Worm (Caenorhabditis elegans) whole organism, early embryonic: Measurements from ENCODE around the gene Y17G7B.12.

ENCODE experiments used
- B0310.2 ChIP-seq: sonication (generic microtip); optimal IDR thresholded peaks from 2 replicates; lab custom pipeline; 2016; ENCODE audit warnings: mild to moderate bottlenecking, missing genetic modification characterization, missing compliant biosample characterization
- F13C5.2 ChIP-seq: sonication (generic microtip); optimal IDR thresholded peaks from 2 replicates; lab custom pipeline; 2017; ENCODE audit warnings: mild to moderate bottlenecking, missing genetic modification characterization, inconsistent platforms, missing compliant biosample characterization
- aly-1 ChIP-seq: sonication (generic microtip); optimal IDR thresholded peaks from 2 replicates; lab custom pipeline; 2016; ENCODE audit warnings: missing genetic modification characterization, missing compliant biosample characterization
- ama-1 ChIP-seq: fragments of 150-350 bp; optimal IDR thresholded peaks from 2 replicates; lab custom pipeline; 2014
- ceh-13 ChIP-seq: fragments of 200-800 bp; sonication (Bioruptor generic); optimal IDR thresholded peaks from 2 replicates; lab custom pipeline; 2018; ENCODE audit warnings: mild to moderate bottlenecking, missing genetic modification characterization, missing compliant biosample characterization
- ceh-36 ChIP-seq: sonication (generic microtip); optimal IDR thresholded peaks from 2 replicates; lab custom pipeline; 2016; ENCODE audit warnings: missing genetic modification characterization, inconsistent platforms, missing compliant biosample characterization
- ets-7 ChIP-seq: sonication (generic microtip); optimal IDR thresholded peaks from 2 replicates; lab custom pipeline; 2016; ENCODE audit warnings: missing genotype, missing genetic modification characterization, missing compliant biosample characterization
- flt-1 ChIP-seq: fragments of 200-800 bp; sonication (Bioruptor generic); IDR thresholded peaks from 2 replicates; pipeline ENCODE4 v1.3.6; 2022; ENCODE audit warnings: missing genetic modification characterization, missing compliant biosample characterization
- hmbx-1 ChIP-seq: sonication (generic microtip); optimal IDR thresholded peaks from 2 replicates; lab custom pipeline; 2016; ENCODE audit warnings: mild to moderate bottlenecking, missing genetic modification characterization, missing compliant biosample characterization
- hmg-4 ChIP-seq: fragments of 200-800 bp; sonication (Bioruptor generic); optimal IDR thresholded peaks from 2 replicates; lab custom pipeline; 2018; ENCODE audit warnings: mild to moderate bottlenecking, missing genetic modification characterization, missing compliant biosample characterization
- hnd-1 ChIP-seq: sonication (generic microtip); optimal IDR thresholded peaks from 2 replicates; lab custom pipeline; 2016; ENCODE audit warnings: missing genetic modification characterization, missing compliant biosample characterization
- pes-1 ChIP-seq: fragments of 200-800 bp; sonication (Bioruptor generic); IDR thresholded peaks from 2 replicates; pipeline ENCODE4 v1.3.6; 2022; ENCODE audit warnings: missing genetic modification reagents, missing genetic modification characterization, missing compliant biosample characterization
- scrt-1 ChIP-seq: fragments of 200-800 bp; sonication (Bioruptor generic); IDR thresholded peaks from 2 replicates; pipeline ENCODE4 v1.3.6; 2022; ENCODE audit warnings: missing genetic modification characterization, missing compliant biosample characterization
- sea-1 ChIP-seq: fragments of 200-800 bp; sonication (Bioruptor generic); conservative IDR thresholded peaks from 2 replicates; pipeline ENCODE4 v1.3.6; 2022; ENCODE audit warnings: missing genetic modification characterization, missing compliant biosample characterization
- tbx-11 ChIP-seq: fragments of 200-800 bp; sonication (Bioruptor generic); IDR thresholded peaks from 2 replicates; pipeline ENCODE4 v1.3.6; 2022; ENCODE audit warnings: missing genetic modification characterization, missing compliant biosample characterization
- tbx-37 ChIP-seq: fragments of 200-800 bp; sonication (Bioruptor generic); conservative IDR thresholded peaks from 2 replicates; pipeline ENCODE4 v1.3.6; 2022; ENCODE audit warnings: missing genetic modification reagents, missing genetic modification characterization, missing compliant biosample characterization
- tra-4 ChIP-seq: sonication (generic microtip); optimal IDR thresholded peaks from 2 replicates; lab custom pipeline; 2017; ENCODE audit warnings: missing genetic modification characterization, missing compliant biosample characterization

Y17G7B.12 gene

DNA sequence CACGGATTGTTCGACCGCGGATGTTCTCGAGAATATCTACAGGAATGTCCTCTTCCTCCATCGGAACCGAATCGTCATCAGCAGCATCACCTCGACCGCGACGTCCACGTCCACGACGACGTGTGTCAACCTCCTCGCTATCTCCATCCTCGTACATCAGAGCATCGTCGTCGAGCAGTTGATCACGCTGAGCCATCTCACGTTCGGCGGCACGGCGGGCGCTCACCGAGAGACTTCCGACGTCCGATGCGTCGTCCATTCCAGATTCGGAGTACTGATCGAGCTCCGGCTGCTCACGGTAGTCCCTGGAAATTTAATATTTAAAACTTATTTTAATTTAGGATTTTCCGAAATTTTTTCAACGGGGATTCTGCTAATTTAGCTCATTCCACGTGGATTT lies 17.7 kb upstream of the Y17G7B.12 start:
- TF ChIP-seq hmg-4 (GFP tag; lab: Kevin White, UChicago) (no peak), flt-1 (GFP tag; lab: Robert Waterston, UW) (no peak), tra-4 (no peak), hnd-1 (tag; lab: Kevin White, UChicago) (no peak), B0310.2 (tag; lab: Kevin White, UChicago) (no peak), tbx-37 (GFP tag; lab: Robert Waterston, UW) (no peak), sea-1 (GFP tag; lab: Robert Waterston, UW) (no peak), ama-1 (lab: Kevin White, UChicago) (no peak), ets-7 (tag; lab: Kevin White, UChicago) (no peak), pes-1 (GFP tag; lab: Robert Waterston, UW) (no peak), scrt-1 (GFP tag; lab: Robert Waterston, UW) (no peak), ceh-36 (tag; lab: Kevin White, UChicago) (no peak), tbx-11 (no peak), aly-1 (tag; lab: Kevin White, UChicago) (no peak), F13C5.2 (tag; lab: Kevin White, UChicago) (no peak), ceh-13 (GFP tag; lab: Kevin White, UChicago) (no peak)

DNA sequence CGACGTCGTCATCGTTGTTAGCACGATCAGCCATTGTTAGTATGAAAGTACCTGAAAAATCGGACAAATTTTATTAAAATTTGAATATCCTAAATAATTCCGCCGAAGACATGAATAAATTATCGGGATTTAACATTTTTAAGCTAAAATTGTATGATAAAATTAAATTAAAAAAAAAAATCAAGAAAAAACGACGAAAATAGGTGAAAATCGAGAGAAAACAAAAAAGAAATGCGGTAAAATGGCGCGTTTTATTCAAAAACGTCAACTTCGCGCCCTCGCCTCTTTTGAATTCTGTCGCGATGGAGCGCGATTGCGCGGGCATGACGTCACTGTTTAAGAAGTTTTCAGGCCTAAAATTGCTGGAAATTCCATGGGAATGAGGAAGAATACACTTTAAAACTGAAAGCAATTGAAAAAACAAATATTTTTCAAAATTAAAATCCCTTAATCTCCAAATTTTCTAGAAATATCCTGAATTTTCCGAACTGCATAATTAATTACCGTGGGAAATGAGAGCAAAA lies 17.0 kb upstream of the Y17G7B.12 start, which contains the start of gene mcm-2:
TSS of gene mcm-2 (minus strand) at position 51 of the 524 bp plus-strand sequence.
- no peak for TF ChIP-seq B0310.2 (tag; lab: Kevin White, UChicago)
- no peak for TF ChIP-seq pes-1 (GFP tag; lab: Robert Waterston, UW)
- TF ChIP-seq ama-1 (lab: Kevin White, UChicago), result no peak
- TF ChIP-seq sea-1 (GFP tag; lab: Robert Waterston, UW), result no peak
- TF ChIP-seq hnd-1 (tag; lab: Kevin White, UChicago), result no peak
- no peak for TF ChIP-seq tbx-37 (GFP tag; lab: Robert Waterston, UW)
- TF ChIP-seq aly-1 (tag; lab: Kevin White, UChicago), result no peak
- TF ChIP-seq ceh-13 (GFP tag; lab: Kevin White, UChicago), result no peak
- TF ChIP-seq ceh-36 (tag; lab: Kevin White, UChicago), result no peak
- TF ChIP-seq tra-4, result no peak
- TF ChIP-seq F13C5.2 (tag; lab: Kevin White, UChicago), result no peak
- no peak for TF ChIP-seq flt-1 (GFP tag; lab: Robert Waterston, UW)
- no peak for TF ChIP-seq ets-7 (tag; lab: Kevin White, UChicago)
- TF ChIP-seq hmg-4 (GFP tag; lab: Kevin White, UChicago), result no peak
- no peak for TF ChIP-seq scrt-1 (GFP tag; lab: Robert Waterston, UW)
- no peak for TF ChIP-seq tbx-11
- TF ChIP-seq hmbx-1 (tag; lab: Kevin White, UChicago), result no peak

DNA sequence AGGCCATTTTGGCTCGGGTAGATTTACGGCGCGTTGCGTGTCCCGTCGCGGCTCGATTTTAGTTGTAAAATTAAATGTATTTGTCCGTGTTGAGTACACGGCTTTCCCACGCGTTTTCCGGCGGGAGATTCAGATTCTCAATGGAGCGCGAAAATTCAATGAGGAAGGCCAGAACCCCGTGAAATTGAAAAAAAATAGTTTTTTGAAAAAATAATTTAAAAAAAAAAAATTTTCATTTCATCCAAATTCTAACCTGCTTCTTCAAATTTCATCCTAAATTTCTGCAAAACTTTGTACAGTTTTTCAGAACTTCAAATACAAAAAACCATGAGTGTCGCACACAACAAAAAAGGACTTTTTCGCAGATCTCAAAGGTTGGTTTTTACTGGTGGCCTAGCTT lies 14.9 kb upstream of the Y17G7B.12 start, which contains the start of gene glb-29:
TSS of gene glb-29 (plus strand) at position 301 of the 400 bp plus-strand sequence.
- TF ChIP-seq B0310.2 (tag; lab: Kevin White, UChicago) (no peak), flt-1 (GFP tag; lab: Robert Waterston, UW) (no peak), hnd-1 (tag; lab: Kevin White, UChicago) (no peak), tra-4 (no peak), hmbx-1 (tag; lab: Kevin White, UChicago) (no peak), ceh-36 (tag; lab: Kevin White, UChicago) (no peak), aly-1 (tag; lab: Kevin White, UChicago) (no peak), tbx-11 (no peak), scrt-1 (GFP tag; lab: Robert Waterston, UW) (no peak), tbx-37 (GFP tag; lab: Robert Waterston, UW) (no peak), ets-7 (tag; lab: Kevin White, UChicago) (no peak), ama-1 (lab: Kevin White, UChicago) (no peak), pes-1 (GFP tag; lab: Robert Waterston, UW) (no peak), hmg-4 (GFP tag; lab: Kevin White, UChicago) (no peak), F13C5.2 (tag; lab: Kevin White, UChicago) (no peak), ceh-13 (GFP tag; lab: Kevin White, UChicago) (no peak), sea-1 (GFP tag; lab: Robert Waterston, UW) (no peak)

DNA sequence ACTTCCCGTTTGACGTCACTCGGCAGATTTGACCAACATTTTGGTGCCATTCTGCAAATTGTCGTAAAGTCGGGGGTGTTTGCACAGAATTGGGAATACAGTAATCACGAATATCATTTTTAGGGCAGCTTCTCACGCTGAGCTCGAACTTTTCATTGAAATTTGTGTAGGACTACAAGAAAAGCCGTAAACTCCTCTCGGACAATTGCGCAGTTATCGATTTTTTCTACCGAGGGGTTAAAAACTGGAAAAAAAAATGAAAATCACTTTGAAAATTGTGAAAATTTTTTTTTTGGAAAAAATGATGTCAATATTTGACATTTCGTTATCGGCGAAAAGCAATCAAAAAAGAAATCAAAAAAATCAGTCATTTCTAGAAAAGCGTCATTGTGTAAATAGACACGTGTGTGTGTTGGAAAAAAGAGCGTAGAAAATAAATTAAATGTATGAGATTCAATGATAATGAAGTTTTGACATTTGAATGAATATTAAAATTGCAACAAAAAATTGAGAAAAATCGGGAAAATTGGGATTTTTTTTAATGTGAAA lies 4.1 kb downstream of the Y17G7B.12 start, which contains the start of gene Y17G7B.8:
TSS of gene Y17G7B.8 (minus strand) at position 51 of the 549 bp plus-strand sequence.
- TF ChIP-seq hmbx-1 (tag; lab: Kevin White, UChicago) (no peak), tra-4 (no peak), ets-7 (tag; lab: Kevin White, UChicago) (no peak), flt-1 (GFP tag; lab: Robert Waterston, UW) (no peak), hmg-4 (GFP tag; lab: Kevin White, UChicago) (no peak), ceh-36 (tag; lab: Kevin White, UChicago) (no peak)

DNA sequence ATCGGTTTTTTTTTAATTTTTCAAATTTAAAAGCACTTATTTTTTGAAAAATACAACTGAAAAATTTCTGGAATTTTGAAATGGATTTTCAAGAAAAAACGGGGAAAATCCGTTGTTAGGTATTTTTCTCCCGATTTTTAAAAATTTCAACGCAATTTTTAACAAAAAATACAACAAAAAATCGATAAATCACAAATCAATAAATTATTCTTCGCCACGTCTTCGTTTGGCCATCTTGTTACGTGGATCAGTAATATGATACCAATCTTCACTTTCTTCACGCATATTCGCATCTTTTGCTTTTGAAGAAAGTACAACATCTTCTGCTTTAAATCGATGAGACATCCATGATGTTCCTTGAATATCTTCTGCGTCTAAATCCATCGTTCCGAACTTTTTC lies 5.0 kb downstream of the Y17G7B.12 start:
- TF ChIP-seq tra-4 (no peak), tbx-11 (no peak), ceh-13 (GFP tag; lab: Kevin White, UChicago) (no peak), sea-1 (GFP tag; lab: Robert Waterston, UW) (no peak), ets-7 (tag; lab: Kevin White, UChicago) (no peak)

DNA sequence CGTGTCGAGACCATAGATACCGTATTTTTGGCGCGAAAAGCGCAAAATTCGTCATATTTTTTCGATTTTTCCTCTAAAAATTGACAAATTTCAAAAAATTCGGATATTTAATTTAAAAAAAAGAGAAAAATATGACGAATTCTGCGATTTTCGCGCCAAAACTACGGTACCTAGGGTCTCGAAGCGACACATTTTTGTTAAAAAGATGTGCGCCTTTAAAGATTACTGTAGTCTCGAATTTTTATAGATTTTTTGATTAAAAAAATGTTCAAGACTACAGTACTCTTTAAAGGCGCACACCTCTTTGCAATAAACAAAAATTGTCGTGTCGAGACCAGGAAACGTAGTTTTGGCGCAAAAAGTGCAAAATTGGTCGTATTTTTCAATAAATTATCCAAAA lies 12.4 kb downstream of the Y17G7B.12 start:
- TF ChIP-seq hmbx-1 (tag; lab: Kevin White, UChicago) (no peak), flt-1 (GFP tag; lab: Robert Waterston, UW) (no peak)

DNA sequence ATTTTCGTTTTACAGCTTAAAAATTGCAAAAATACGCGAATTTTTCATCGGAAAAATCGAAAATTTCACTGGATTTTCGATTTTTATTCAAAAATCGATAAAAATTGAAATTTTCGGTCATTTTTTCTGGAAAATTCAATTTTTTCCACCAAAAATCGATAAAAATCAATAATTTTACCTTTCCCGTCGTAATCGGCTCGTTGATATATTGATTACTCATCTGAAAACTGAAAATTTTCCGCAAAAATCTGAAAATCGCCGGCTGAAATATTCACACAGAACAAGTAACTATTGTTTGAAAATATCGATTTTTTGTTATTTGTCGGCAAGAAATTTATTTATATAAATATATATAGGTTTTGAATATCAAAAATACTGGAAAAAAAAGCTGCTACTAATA lies 12.9 kb downstream of the Y17G7B.12 start, which contains the start of gene cyn-16:
TSS of gene cyn-16 (minus strand) at position 227 of the 400 bp plus-strand sequence.
- TF ChIP-seq ama-1 (lab: Kevin White, UChicago) (no peak), hnd-1 (tag; lab: Kevin White, UChicago) (no peak), ceh-36 (tag; lab: Kevin White, UChicago) (no peak), tra-4 (no peak), hmg-4 (GFP tag; lab: Kevin White, UChicago) (no peak), ets-7 (tag; lab: Kevin White, UChicago) (no peak), hmbx-1 (tag; lab: Kevin White, UChicago) (no peak), tbx-37 (GFP tag; lab: Robert Waterston, UW) (no peak), aly-1 (tag; lab: Kevin White, UChicago) (no peak), scrt-1 (GFP tag; lab: Robert Waterston, UW) (no peak), sea-1 (GFP tag; lab: Robert Waterston, UW) (no peak), flt-1 (GFP tag; lab: Robert Waterston, UW) (no peak)
